Fruit fly (Drosophila melanogaster) S2 (cell line): ENCODE results near the gene Reepl1.

ENCODE experiments used
- CG8478 ChIP-seq: fragments of >200 bp; optimal IDR thresholded peaks from 2 replicates; lab custom pipeline; 2018
- CTCF ChIP-seq, 2 experiments: fragments of >200 bp; optimal IDR thresholded peaks; 2 replicates each; lab custom pipeline; 2018

Gene Reepl1

dm6 chrX:11572270-11572914 is at the start of gene Reepl1, which contains the start of gene Kmn1:
TSS of gene Reepl1 (plus strand) at chrX:11572707.
TSS of gene Kmn1 (minus strand) at chrX:11572442.
- TF ChIP-seq CTCF (optimal IDR thresholded peaks at IDR 0.05; lab: Kevin White, UChicago) (no peak), CG8478 (lab: Kevin White, UChicago) (no peak)

- TF ChIP-seq CG8478 (lab: Kevin White, UChicago) (no peak), CTCF (optimal IDR thresholded peaks at IDR 0.05; lab: Kevin White, UChicago) (no peak)
Observed at dm6 chrX:11523921-11524320, 48.6 kb upstream of the Reepl1 start.

dm6 chrX:11527088-11527635 is 45.3 kb upstream of the Reepl1 start:
- TF ChIP-seq CG8478 (lab: Kevin White, UChicago) (no peak), CTCF (optimal IDR thresholded peaks at IDR 0.05; lab: Kevin White, UChicago) (no peak)

dm6 chrX:11528026-11528702 is 44.3 kb upstream of the Reepl1 start:
- TF ChIP-seq CG8478 (lab: Kevin White, UChicago) (no peak), CTCF (optimal IDR thresholded peaks at IDR 0.05; lab: Kevin White, UChicago) (no peak)

- TF ChIP-seq CTCF (optimal IDR thresholded peaks at IDR 0.05; lab: Kevin White, UChicago) (no peak), CG8478 (lab: Kevin White, UChicago) (no peak)
Observed at dm6 chrX:11531245-11531644, 41.3 kb upstream of the Reepl1 start.

dm6 chrX:11542502-11542901 is 30.0 kb upstream of the Reepl1 start:
- no peak for TF ChIP-seq CTCF (optimal IDR thresholded peaks at IDR 0.05; lab: Kevin White, UChicago)
- no peak for TF ChIP-seq CG8478 (lab: Kevin White, UChicago)

- TF ChIP-seq CG8478 (lab: Kevin White, UChicago) (no peak), CTCF (optimal IDR thresholded peaks at IDR 0.05; lab: Kevin White, UChicago) (no peak)
Observed at dm6 chrX:11543318-11543717, 29.2 kb upstream of the Reepl1 start.

- no peak for TF ChIP-seq CG8478 (lab: Kevin White, UChicago)
- no peak for TF ChIP-seq CTCF (optimal IDR thresholded peaks at IDR 0.05; lab: Kevin White, UChicago)
Observed at dm6 chrX:11544110-11544950, 28.2 kb upstream of the Reepl1 start.

- TF ChIP-seq CTCF (optimal IDR thresholded peaks at IDR 0.05; lab: Kevin White, UChicago) (no peak), CG8478 (lab: Kevin White, UChicago) (no peak)
Observed at dm6 chrX:11544951-11545426, 27.5 kb upstream of the Reepl1 start.

dm6 chrX:11546941-11547340 is 25.6 kb upstream of the Reepl1 start:
- TF ChIP-seq CG8478 (lab: Kevin White, UChicago) (no peak), CTCF (optimal IDR thresholded peaks at IDR 0.05; lab: Kevin White, UChicago) (no peak)

- TF ChIP-seq CTCF (optimal IDR thresholded peaks at IDR 0.05; lab: Kevin White, UChicago) (no peak), CG8478 (lab: Kevin White, UChicago) (no peak)
Observed at dm6 chrX:11548701-11549100, 23.8 kb upstream of the Reepl1 start.

dm6 chrX:11550078-11550477 is 22.4 kb upstream of the Reepl1 start:
- TF ChIP-seq CTCF (optimal IDR thresholded peaks at IDR 0.05; lab: Kevin White, UChicago): no peak
- no peak for TF ChIP-seq CG8478 (lab: Kevin White, UChicago)

- TF ChIP-seq CG8478 (lab: Kevin White, UChicago) (no peak), CTCF (optimal IDR thresholded peaks at IDR 0.05; lab: Kevin White, UChicago) (no peak)
Observed at dm6 chrX:11555070-11555469, 17.4 kb upstream of the Reepl1 start.

dm6 chrX:11556774-11557173 is 15.7 kb upstream of the Reepl1 start:
- TF ChIP-seq CG8478 (lab: Kevin White, UChicago) (no peak), CTCF (optimal IDR thresholded peaks at IDR 0.05; lab: Kevin White, UChicago) (no peak)
